Fruit fly (Drosophila melanogaster): ENCODE measurements around the gene CG13474.

Gene CG13474

dm6 chr3L:14705164-14705563 is 8.3 kb upstream of the CG13474 start, which contains the start of gene CG13476:
TSS of gene CG13476 (plus strand) at chr3L:14705464.
- TF ChIP-seq crc (GFP tag; optimal IDR thresholded peaks at IDR 0.05) (no peak), sna (GFP tag; IDR thresholded peaks at IDR 0.05; ENCODE audit: partially characterized antibody) (no peak), chm (GFP tag; IDR thresholded peaks at IDR 0.05) (no peak), gcm (GFP tag; optimal IDR thresholded peaks at IDR 0.05) (no peak), oc (tag; optimal IDR thresholded peaks at IDR 0.05) (no peak)

- TF ChIP-seq CG6854 (GFP tag; optimal IDR thresholded peaks at IDR 0.05) (no peak), en (GFP tag; optimal IDR thresholded peaks at IDR 0.05) (no peak), tx (GFP tag; optimal IDR thresholded peaks at IDR 0.05) (no peak), Dad (GFP tag; optimal IDR thresholded peaks at IDR 0.05) (no peak), MBD-R2 (GFP tag; IDR thresholded peaks at IDR 0.05) (no peak), tna (GFP tag; IDR thresholded peaks at IDR 0.05; ENCODE audit: partially characterized antibody) (no peak), CG11696 (GFP tag; IDR thresholded peaks at IDR 0.05) (no peak), stc (GFP tag; IDR thresholded peaks at IDR 0.05) (no peak), Atf6 (GFP tag; IDR thresholded peaks at IDR 0.05) (no peak), B-H1 (GFP tag; IDR thresholded peaks at IDR 0.05) (no peak), nerfin-2 (GFP tag; IDR thresholded peaks at IDR 0.05; ENCODE audit: partially characterized antibody) (no peak), CG3995 (GFP tag; optimal IDR thresholded peaks at IDR 0.05) (no peak), dan (GFP tag; IDR thresholded peaks at IDR 0.05) (no peak), Trl (optimal IDR thresholded peaks at IDR 0.05) (no peak), Trl (GFP tag; optimal IDR thresholded peaks at IDR 0.05) (no peak), zfh1 (GFP tag; IDR thresholded peaks at IDR 0.05) (no peak), pum (GFP tag; optimal IDR thresholded peaks at IDR 0.05) (no peak)
Observed at dm6 chr3L:14701578-14701977, 4.7 kb upstream of the CG13474 start, which contains the start of gene CG17177. TSS of gene CG17177 (minus strand) at chr3L:14701678.

- TF ChIP-seq Xrp1 (GFP tag; IDR thresholded peaks at IDR 0.05) (no peak), ems (GFP tag; optimal IDR thresholded peaks at IDR 0.05) (no peak), CG12942 (GFP tag; optimal IDR thresholded peaks at IDR 0.05) (no peak), CG18619 (GFP tag; optimal IDR thresholded peaks at IDR 0.05) (no peak), mld (GFP tag; IDR thresholded peaks at IDR 0.05; ENCODE audit: partially characterized antibody) (no peak), TFAM (GFP tag; optimal IDR thresholded peaks at IDR 0.05) (no peak), CG10565 (GFP tag; optimal IDR thresholded peaks at IDR 0.05) (no peak), Doc2 (GFP tag; IDR thresholded peaks at IDR 0.05) (no peak), maf-S (GFP tag; optimal IDR thresholded peaks at IDR 0.05) (no peak), Fer2 (tag; optimal IDR thresholded peaks at IDR 0.05) (no peak), sr (GFP tag; IDR thresholded peaks at IDR 0.05) (no peak), CG11085 (GFP tag; IDR thresholded peaks at IDR 0.05) (no peak), CG4854 (GFP tag; optimal IDR thresholded peaks at IDR 0.05) (no peak), CG9215 (GFP tag; IDR thresholded peaks at IDR 0.05) (no peak), sim (GFP tag; IDR thresholded peaks at IDR 0.05) (no peak), CG17802 (tag; optimal IDR thresholded peaks at IDR 0.05) (no peak), tna (GFP tag; IDR thresholded peaks at IDR 0.05; ENCODE audit: partially characterized antibody) (no peak), CG31224 (GFP tag; IDR thresholded peaks at IDR 0.05) (no peak), lola (GFP tag; optimal IDR thresholded peaks at IDR 0.05) (no peak), E2f1 (GFP tag; IDR thresholded peaks at IDR 0.05) (no peak)
Observed at dm6 chr3L:14691047-14691446, 5.9 kb downstream of the CG13474 start, which contains the start of gene gdrd. TSS of gene gdrd (plus strand) at chr3L:14691347.

Measured in whole organism, embryonic.